Worm (Caenorhabditis elegans): ENCODE measurements around the gene nhr-66.
A peak's percentile ranks its signal among the peaks of the same experiment; 100 is the strongest.

Gene nhr-66

ce11 chrIV:8199274-8199673, 37.1 kb downstream of the nhr-66 start:
- TF ChIP-seq ztf-23 (GFP tag; IDR thresholded peaks at IDR 0.05) (no peak), ztf-29 (GFP tag; IDR thresholded peaks at IDR 0.05) (no peak), ref-1 (GFP tag; conservative IDR thresholded peaks at IDR 0.05) (no peak), klf-2 (GFP tag; conservative IDR thresholded peaks at IDR 0.05) (no peak), T22C8.4 (GFP tag; IDR thresholded peaks at IDR 0.05) (no peak), med-1 (GFP tag; optimal IDR thresholded peaks at IDR 0.05; ENCODE audit: insufficient read depth) (no peak), tab-1 (GFP tag; IDR thresholded peaks at IDR 0.05) (no peak), cog-1 (tag; optimal IDR thresholded peaks at IDR 0.05) (no peak), flt-1 (GFP tag; IDR thresholded peaks at IDR 0.05) (no peak)

ce11 chrIV:8198851-8199250, 37.6 kb downstream of the nhr-66 start, which contains the start of gene wsp-1:
Gene wsp-1 (minus strand): TSS chrIV:8198951.
- TF ChIP-seq klf-2 (GFP tag; conservative IDR thresholded peaks at IDR 0.05) = no peak
- TF ChIP-seq cog-1 (tag; optimal IDR thresholded peaks at IDR 0.05) = no peak
- TF ChIP-seq ztf-29 (GFP tag; IDR thresholded peaks at IDR 0.05) = no peak
- no peak for TF ChIP-seq flt-1 (GFP tag; IDR thresholded peaks at IDR 0.05)
- TF ChIP-seq T22C8.4 (GFP tag; IDR thresholded peaks at IDR 0.05) = no peak
- TF ChIP-seq med-1 (GFP tag; optimal IDR thresholded peaks at IDR 0.05; ENCODE audit: insufficient read depth) = no peak

ce11 chrIV:8192878-8193277, 43.5 kb downstream of the nhr-66 start:
- no peak for TF ChIP-seq cog-1 (tag; optimal IDR thresholded peaks at IDR 0.05)
- TF ChIP-seq ref-1 (GFP tag; conservative IDR thresholded peaks at IDR 0.05) = no peak
- no peak for TF ChIP-seq klf-2 (GFP tag; conservative IDR thresholded peaks at IDR 0.05)
- TF ChIP-seq med-1 (GFP tag; optimal IDR thresholded peaks at IDR 0.05; ENCODE audit: insufficient read depth) = no peak
- no peak for TF ChIP-seq T22C8.4 (GFP tag; IDR thresholded peaks at IDR 0.05)
- TF ChIP-seq ztf-23 (GFP tag; IDR thresholded peaks at IDR 0.05) = no peak
- no peak for TF ChIP-seq tab-1 (GFP tag; IDR thresholded peaks at IDR 0.05)

ce11 chrIV:8189667-8190066, 46.7 kb downstream of the nhr-66 start:
- TF ChIP-seq ref-1 (GFP tag; conservative IDR thresholded peaks at IDR 0.05) (no peak), T22C8.4 (GFP tag; IDR thresholded peaks at IDR 0.05) (no peak), flt-1 (GFP tag; IDR thresholded peaks at IDR 0.05) (no peak), klf-2 (GFP tag; conservative IDR thresholded peaks at IDR 0.05) (no peak), ztf-23 (GFP tag; IDR thresholded peaks at IDR 0.05) (no peak; the same call in 1 of the 2 replicates)

ce11 chrIV:8188421-8189112, 47.8 kb downstream of the nhr-66 start:
- TF ChIP-seq T22C8.4 (GFP tag; IDR thresholded peaks at IDR 0.05) (no peak), tab-1 (GFP tag; IDR thresholded peaks at IDR 0.05) (no peak), ztf-29 (GFP tag; IDR thresholded peaks at IDR 0.05) (no peak), med-1 (GFP tag; optimal IDR thresholded peaks at IDR 0.05; ENCODE audit: insufficient read depth) (no peak), klf-2 (GFP tag; conservative IDR thresholded peaks at IDR 0.05) (no peak), cog-1 (tag; optimal IDR thresholded peaks at IDR 0.05) (no peak), flt-1 (GFP tag; IDR thresholded peaks at IDR 0.05) (no peak), ztf-23 (GFP tag; IDR thresholded peaks at IDR 0.05) (no peak), ref-1 (GFP tag; conservative IDR thresholded peaks at IDR 0.05) (no peak)

- no peak for TF ChIP-seq ztf-23 (GFP tag; IDR thresholded peaks at IDR 0.05)
- no peak for TF ChIP-seq med-1 (GFP tag; optimal IDR thresholded peaks at IDR 0.05; ENCODE audit: insufficient read depth)
- TF ChIP-seq tab-1 (GFP tag; IDR thresholded peaks at IDR 0.05) = 0 out of 2 replicates have a peak, but pooled peaks have one; percentile 44
- no peak for TF ChIP-seq klf-2 (GFP tag; conservative IDR thresholded peaks at IDR 0.05)
- no peak for TF ChIP-seq ztf-29 (GFP tag; IDR thresholded peaks at IDR 0.05)
- no peak for TF ChIP-seq ref-1 (GFP tag; conservative IDR thresholded peaks at IDR 0.05)
- peak; percentile 6 for TF ChIP-seq cog-1 (tag; optimal IDR thresholded peaks at IDR 0.05)
- peak; percentile 75; the same call in 1 of the 2 replicates for TF ChIP-seq flt-1 (GFP tag; IDR thresholded peaks at IDR 0.05)
- TF ChIP-seq T22C8.4 (GFP tag; IDR thresholded peaks at IDR 0.05) = no peak
These were observed 53.1 kb downstream of the nhr-66 start for ce11 chrIV:8183313-8183712.

ce11 chrIV:8182566-8182965, 53.8 kb downstream of the nhr-66 start:
- no peak for TF ChIP-seq flt-1 (GFP tag; IDR thresholded peaks at IDR 0.05)
- TF ChIP-seq cog-1 (tag; optimal IDR thresholded peaks at IDR 0.05) = no peak
- TF ChIP-seq ztf-29 (GFP tag; IDR thresholded peaks at IDR 0.05) = no peak
- TF ChIP-seq klf-2 (GFP tag; conservative IDR thresholded peaks at IDR 0.05) = no peak
- TF ChIP-seq T22C8.4 (GFP tag; IDR thresholded peaks at IDR 0.05) = no peak
- no peak for TF ChIP-seq med-1 (GFP tag; optimal IDR thresholded peaks at IDR 0.05; ENCODE audit: insufficient read depth)
- TF ChIP-seq tab-1 (GFP tag; IDR thresholded peaks at IDR 0.05) = no peak
- TF ChIP-seq ref-1 (GFP tag; conservative IDR thresholded peaks at IDR 0.05) = no peak
- TF ChIP-seq ztf-23 (GFP tag; IDR thresholded peaks at IDR 0.05) = no peak

ce11 chrIV:8181404-8181803, 55.0 kb downstream of the nhr-66 start:
- TF ChIP-seq flt-1 (GFP tag; IDR thresholded peaks at IDR 0.05) = no peak
- TF ChIP-seq ztf-23 (GFP tag; IDR thresholded peaks at IDR 0.05) = no peak
- TF ChIP-seq ztf-29 (GFP tag; IDR thresholded peaks at IDR 0.05) = no peak
- no peak for TF ChIP-seq cog-1 (tag; optimal IDR thresholded peaks at IDR 0.05)
- TF ChIP-seq T22C8.4 (GFP tag; IDR thresholded peaks at IDR 0.05) = no peak
- no peak for TF ChIP-seq tab-1 (GFP tag; IDR thresholded peaks at IDR 0.05)
- no peak for TF ChIP-seq med-1 (GFP tag; optimal IDR thresholded peaks at IDR 0.05; ENCODE audit: insufficient read depth)
- TF ChIP-seq ref-1 (GFP tag; conservative IDR thresholded peaks at IDR 0.05) = no peak
- TF ChIP-seq klf-2 (GFP tag; conservative IDR thresholded peaks at IDR 0.05) = no peak

All from whole organism, midembryonic.